Worm (Caenorhabditis elegans) whole organism, young adult: Measurements from ENCODE around the gene srr-3.

Experiments
- B0019.2 ChIP-seq: fragments of 200-800 bp; sonication (Bioruptor generic); conservative IDR thresholded peaks from 2 replicates; pipeline ENCODE4 v1.3.6; 2022; ENCODE audit warnings: missing genetic modification reagents, missing genetic modification characterization, missing compliant biosample characterization
- F55B11.4 ChIP-seq: sonication (generic microtip); optimal IDR thresholded peaks from 2 replicates; lab custom pipeline; 2016; ENCODE audit warnings: missing compliant biosample characterization, missing genetic modification characterization, borderline replicate concordance; ENCODE audit not compliant: insufficient read depth
- aptf-3 ChIP-seq: fragments of 200-800 bp; sonication (Bioruptor generic); IDR thresholded peaks from 2 replicates; pipeline ENCODE4 v1.3.6; 2022; ENCODE audit warnings: missing genetic modification characterization, missing compliant biosample characterization
- attf-5 ChIP-seq: fragments of 200-800 bp; sonication (Bioruptor generic); optimal IDR thresholded peaks from 2 replicates; lab custom pipeline; 2018; ENCODE audit warnings: mild to moderate bottlenecking, missing genetic modification characterization, missing compliant biosample characterization
- attf-6 ChIP-seq: fragments of 200-800 bp; sonication (Bioruptor generic); IDR thresholded peaks from 2 replicates; pipeline ENCODE4 v1.3.6; 2022; ENCODE audit warnings: missing genetic modification reagents, missing genetic modification characterization, missing compliant biosample characterization
- cebp-2 ChIP-seq: fragments of 200-800 bp; sonication (Bioruptor generic); IDR thresholded peaks from 2 replicates; pipeline ENCODE4 v1.3.6; 2022; ENCODE audit warnings: missing genetic modification characterization, missing compliant biosample characterization
- fkh-3 ChIP-seq: sonication (generic microtip); optimal IDR thresholded peaks from 2 replicates; lab custom pipeline; 2016; ENCODE audit warnings: mild to moderate bottlenecking, missing genetic modification characterization, missing compliant biosample characterization
- hrde-1 ChIP-seq: sonication (generic microtip); optimal IDR thresholded peaks from 2 replicates; lab custom pipeline; 2016; ENCODE audit warnings: missing genetic modification characterization, mild to moderate bottlenecking, missing compliant biosample characterization, moderate library complexity, missing genotype, missing genetic modification reagents, borderline replicate concordance
- lag-1 ChIP-seq: fragments of 200-800 bp; sonication (Bioruptor generic); IDR thresholded peaks from 2 replicates; pipeline ENCODE4 v1.3.6; 2022; ENCODE audit warnings: missing genetic modification reagents, missing genetic modification characterization, missing compliant biosample characterization
- lin-54 ChIP-seq: fragments of 200-800 bp; sonication (Bioruptor generic); optimal IDR thresholded peaks from 2 replicates; lab custom pipeline; 2018; ENCODE audit warnings: mild to moderate bottlenecking, missing genetic modification characterization, missing compliant biosample characterization
- mes-4 ChIP-seq: sonication (generic microtip); optimal IDR thresholded peaks from 2 replicates; lab custom pipeline; 2016; ENCODE audit warnings: missing genotype, missing genetic modification characterization, missing compliant biosample characterization
- nfya-2 ChIP-seq: fragments of 200-800 bp; sonication (Bioruptor generic); IDR thresholded peaks from 2 replicates; pipeline ENCODE4 v1.3.6; 2022; ENCODE audit warnings: missing genetic modification reagents, missing genetic modification characterization, missing compliant biosample characterization
- nhr-120 ChIP-seq: fragments of 200-800 bp; sonication (Bioruptor generic); IDR thresholded peaks from 2 replicates; pipeline ENCODE4 v1.3.6; 2022; ENCODE audit warnings: missing genetic modification characterization, missing compliant biosample characterization
- nhr-80 ChIP-seq: sonication (generic microtip); optimal IDR thresholded peaks from 2 replicates; lab custom pipeline; 2016; ENCODE audit warnings: missing genetic modification characterization, missing compliant biosample characterization
- tbp1 ChIP-seq: fragments of 200-800 bp; sonication (Bioruptor generic); optimal IDR thresholded peaks from 2 replicates; lab custom pipeline; 2018; ENCODE audit warnings: mild to moderate bottlenecking, missing genetic modification characterization, missing compliant biosample characterization
- unc-130 ChIP-seq: sonication (generic microtip); optimal IDR thresholded peaks from 2 replicates; lab custom pipeline; 2016; ENCODE audit warnings: missing genetic modification reagents, missing genetic modification characterization, missing compliant biosample characterization
- ztf-26 ChIP-seq: sonication (generic microtip); optimal IDR thresholded peaks from 2 replicates; lab custom pipeline; 2017; ENCODE audit warnings: missing genetic modification characterization, missing compliant biosample characterization

The srr-3 gene

DNA sequence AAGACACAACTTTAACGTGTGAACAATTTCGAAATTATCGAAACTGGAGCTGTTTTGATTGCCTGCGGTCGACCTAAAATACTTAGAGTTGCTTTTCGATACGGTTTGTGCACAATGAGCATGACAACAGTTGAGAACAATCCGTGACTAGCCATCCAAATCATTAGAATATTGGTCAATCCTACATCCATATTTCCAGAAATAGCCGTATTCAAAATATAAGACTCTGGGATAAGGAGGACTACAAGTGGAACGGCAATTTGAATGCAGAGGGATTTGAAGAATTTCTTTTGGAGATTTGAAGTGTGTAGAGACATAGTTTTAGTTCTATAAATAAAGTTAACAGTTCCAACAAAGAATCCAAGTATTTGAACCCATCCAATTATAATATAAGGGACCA is 49.2 kb downstream of the srr-3 start:
- TF ChIP-seq hrde-1 (tag; lab: Kevin White, UChicago) (no peak), aptf-3 (no peak), fkh-3 (tag; lab: Kevin White, UChicago) (no peak), tbp1 (no peak), B0019.2 (GFP tag; lab: Robert Waterston, UW) (no peak), attf-5 (GFP tag; lab: Kevin White, UChicago) (no peak), ztf-26 (tag; lab: Kevin White, UChicago) (no peak), unc-130 (GFP tag; lab: Kevin White, UChicago) (no peak), nhr-80 (tag; lab: Kevin White, UChicago) (no peak), nfya-2 (no peak), attf-6 (GFP tag; lab: Robert Waterston, UW) (no peak), lin-54 (no peak), mes-4 (no peak), lag-1 (no peak)

DNA sequence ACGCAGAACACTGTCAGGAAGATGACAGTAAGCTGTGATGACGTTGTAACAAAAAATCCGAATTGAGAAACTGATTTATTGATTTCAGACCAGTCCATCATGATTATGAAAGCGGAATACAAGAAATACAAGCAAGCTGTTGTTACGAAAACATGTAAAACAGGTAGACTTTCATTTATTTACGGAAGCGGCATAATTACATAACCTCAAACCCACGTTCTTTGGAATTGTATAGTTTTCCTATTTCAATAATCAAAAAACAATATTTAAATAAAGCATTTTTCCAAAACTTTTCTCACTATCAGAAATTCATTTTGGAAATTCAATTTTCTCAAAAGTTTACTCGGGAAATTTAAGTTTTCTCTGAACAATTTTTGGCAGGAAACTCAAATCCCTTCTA is 49.9 kb downstream of the srr-3 start, which contains the start of gene str-15:
str-15 (minus strand) TSS at position 101 of the 400 bp plus-strand sequence.
- no peak for TF ChIP-seq F55B11.4 (tag; lab: Kevin White, UChicago)
- no peak for TF ChIP-seq cebp-2 (GFP tag; lab: Robert Waterston, UW)
- no peak for TF ChIP-seq nhr-120 (GFP tag; lab: Robert Waterston, UW)
